Fruit fly (Drosophila melanogaster) whole organism, embryonic: Measurements from ENCODE around the gene eys.

Experiments
- Aef1 ChIP-seq: fragments of 200-800 bp; sonication (Bioruptor generic); IDR thresholded peaks from 3 replicates; pipeline ENCODE4 v1.3.6; 2022; ENCODE audit warnings: missing biosample characterization, missing genetic modification characterization
- CG10147 ChIP-seq: fragments of 200-800 bp; sonication (Bioruptor generic); optimal IDR thresholded peaks from 2 replicates; lab custom pipeline; 2019; ENCODE audit warnings: missing biosample characterization, mild to moderate bottlenecking, missing genetic modification characterization, moderate library complexity
- CG10267 ChIP-seq: fragments of 200-800 bp; sonication (Bioruptor generic); optimal IDR thresholded peaks from 2 replicates; lab custom pipeline; 2018; ENCODE audit warnings: missing biosample characterization, mild to moderate bottlenecking, missing genetic modification characterization, moderate library complexity
- CG10543 ChIP-seq: fragments of 200-800 bp; sonication (Bioruptor generic); optimal IDR thresholded peaks from 3 replicates; lab custom pipeline; 2017; ENCODE audit warnings: missing biosample characterization, mild to moderate bottlenecking, missing genetic modification characterization, moderate library complexity
- CG11696 ChIP-seq: fragments of 200-800 bp; sonication (Bioruptor generic); IDR thresholded peaks from 2 replicates; pipeline ENCODE4 v1.3.6; 2022; ENCODE audit warnings: missing biosample characterization, missing genetic modification characterization
- CG15696 ChIP-seq: fragments of 200-800 bp; sonication (Bioruptor generic); optimal IDR thresholded peaks from 2 replicates; lab custom pipeline; 2019; ENCODE audit warnings: missing biosample characterization, mild to moderate bottlenecking, missing genetic modification characterization, moderate library complexity
- CG16813 ChIP-seq: fragments of 200-800 bp; sonication (Bioruptor generic); IDR thresholded peaks from 3 replicates; pipeline ENCODE4 v1.3.6; 2022; ENCODE audit warnings: missing biosample characterization, missing genetic modification characterization; ENCODE audit not compliant: partially characterized antibody
- CG18476 ChIP-seq: fragments of 200-800 bp; sonication (Bioruptor generic); optimal IDR thresholded peaks from 2 replicates; lab custom pipeline; 2016; ENCODE audit warnings: missing biosample characterization, mild to moderate bottlenecking, missing genetic modification characterization
- CG3065 ChIP-seq: fragments of 200-800 bp; sonication (Bioruptor generic); optimal IDR thresholded peaks from 2 replicates; lab custom pipeline; 2016; ENCODE audit warnings: missing biosample characterization, missing genetic modification characterization
- CG31388 ChIP-seq: fragments of 200-800 bp; sonication (Bioruptor generic); optimal IDR thresholded peaks from 2 replicates; lab custom pipeline; 2016; ENCODE audit warnings: missing biosample characterization, missing genetic modification characterization
- CG34422 ChIP-seq: fragments of 200-800 bp; sonication (Bioruptor generic); IDR thresholded peaks from 3 replicates; pipeline ENCODE4 v1.3.6; 2022; ENCODE audit warnings: missing biosample characterization, missing genetic modification characterization
- CG3995 ChIP-seq: fragments of 200-800 bp; sonication (Bioruptor generic); optimal IDR thresholded peaks from 3 replicates; lab custom pipeline; 2016; ENCODE audit warnings: missing biosample characterization, missing genetic modification characterization
- CG43689 ChIP-seq: fragments of 200-800 bp; sonication (Bioruptor generic); IDR thresholded peaks from 2 replicates; pipeline ENCODE4 v1.3.6; 2022; ENCODE audit warnings: missing biosample characterization, missing genetic modification characterization
- CG6791 ChIP-seq: fragments of 200-800 bp; sonication (Bioruptor generic); IDR thresholded peaks from 3 replicates; pipeline ENCODE4 v1.3.6; 2022; ENCODE audit warnings: missing biosample characterization, missing genetic modification characterization; ENCODE audit not compliant: partially characterized antibody
- CG7271 ChIP-seq: fragments of 200-800 bp; sonication (Bioruptor generic); optimal IDR thresholded peaks from 2 replicates; lab custom pipeline; 2018; ENCODE audit warnings: missing biosample characterization, mild to moderate bottlenecking, missing genetic modification characterization, moderate library complexity
- CG7987 ChIP-seq: fragments of 200-800 bp; sonication (Bioruptor generic); optimal IDR thresholded peaks from 2 replicates; lab custom pipeline; 2018; ENCODE audit warnings: missing biosample characterization, mild to moderate bottlenecking, missing genetic modification characterization, moderate library complexity
- CG8359 ChIP-seq: fragments of 200-800 bp; sonication (Bioruptor generic); optimal IDR thresholded peaks from 2 replicates; lab custom pipeline; 2017; ENCODE audit warnings: missing biosample characterization, mild to moderate bottlenecking, missing genetic modification characterization, borderline replicate concordance
- CG9437 ChIP-seq: fragments of 200-800 bp; sonication (Bioruptor generic); optimal IDR thresholded peaks from 2 replicates; lab custom pipeline; 2018; ENCODE audit warnings: missing biosample characterization, mild to moderate bottlenecking, missing genetic modification characterization
- CG9876 ChIP-seq: fragments of 200-800 bp; sonication (Bioruptor generic); optimal IDR thresholded peaks from 2 replicates; lab custom pipeline; 2016; ENCODE audit warnings: missing biosample characterization, missing genetic modification characterization
- D19A ChIP-seq: fragments of 200-800 bp; optimal IDR thresholded peaks from 3 replicates; lab custom pipeline; 2019; ENCODE audit warnings: missing biosample characterization, mild to moderate bottlenecking, missing genetic modification characterization, moderate library complexity
- ERR ChIP-seq: fragments of 200-800 bp; sonication (Bioruptor generic); optimal IDR thresholded peaks from 2 replicates; lab custom pipeline; 2016; ENCODE audit warnings: missing biosample characterization, missing genetic modification characterization
- Hmx ChIP-seq: fragments of 200-800 bp; sonication (Bioruptor generic); optimal IDR thresholded peaks from 2 replicates; lab custom pipeline; 2016; ENCODE audit warnings: missing biosample characterization, missing genetic modification characterization
- Nf-YA ChIP-seq: fragments of 200-800 bp; sonication (Bioruptor generic); IDR thresholded peaks from 2 replicates; pipeline ENCODE4 v1.3.6; 2022; ENCODE audit warnings: missing biosample characterization, missing genetic modification characterization
- Opbp ChIP-seq: fragments of 200-800 bp; sonication (Bioruptor generic); IDR thresholded peaks from 3 replicates; pipeline ENCODE4 v1.3.6; 2022; ENCODE audit warnings: missing biosample characterization, missing genetic modification characterization; ENCODE audit not compliant: partially characterized antibody
- Rx ChIP-seq: fragments of 200-800 bp; sonication (Bioruptor generic); IDR thresholded peaks from 2 replicates; pipeline ENCODE4 v1.3.6; 2022; ENCODE audit warnings: missing biosample characterization, missing genetic modification characterization
- Sox100B ChIP-seq: fragments of 200-800 bp; sonication (Bioruptor generic); optimal IDR thresholded peaks from 3 replicates; lab custom pipeline; 2018; ENCODE audit warnings: missing biosample characterization, mild to moderate bottlenecking, missing genetic modification characterization
- TFAM ChIP-seq: fragments of 200-800 bp; sonication (Bioruptor generic); optimal IDR thresholded peaks from 2 replicates; lab custom pipeline; 2017; ENCODE audit warnings: missing biosample characterization, missing genetic modification characterization, inconsistent platforms
- caup ChIP-seq: fragments of 200-800 bp; sonication (Bioruptor generic); optimal IDR thresholded peaks from 3 replicates; lab custom pipeline; 2017; ENCODE audit warnings: missing biosample characterization, mild to moderate bottlenecking, missing genetic modification characterization, moderate library complexity; ENCODE audit not compliant: severe bottlenecking
- chn ChIP-seq: fragments of 200-800 bp; sonication (Bioruptor generic); optimal IDR thresholded peaks from 2 replicates; lab custom pipeline; 2016; ENCODE audit warnings: missing biosample characterization, missing genetic modification characterization
- crc ChIP-seq: fragments of 200-800 bp; sonication (Bioruptor generic); optimal IDR thresholded peaks from 2 replicates; lab custom pipeline; 2016; ENCODE audit warnings: missing biosample characterization, missing genetic modification characterization
- eyg ChIP-seq: fragments of 200-800 bp; sonication (Bioruptor generic); optimal IDR thresholded peaks from 3 replicates; lab custom pipeline; 2016; ENCODE audit warnings: missing biosample characterization, missing genetic modification characterization
- fd96Cb ChIP-seq: fragments of 200-800 bp; sonication (Bioruptor generic); optimal IDR thresholded peaks from 2 replicates; lab custom pipeline; 2018; ENCODE audit warnings: missing biosample characterization, mild to moderate bottlenecking, missing genetic modification characterization, moderate library complexity
- gce ChIP-seq: fragments of 200-800 bp; sonication (Bioruptor generic); IDR thresholded peaks from 3 replicates; pipeline ENCODE4 v1.3.6; 2022; ENCODE audit warnings: missing biosample characterization, missing genetic modification characterization
- gsb ChIP-seq: fragments of 200-800 bp; sonication (Bioruptor generic); IDR thresholded peaks from 2 replicates; pipeline ENCODE4 v1.3.6; 2022; ENCODE audit warnings: missing biosample characterization, missing genetic modification characterization
- insv ChIP-seq, 2 experiments: fragments of 200-800 bp; sonication (Bioruptor generic); optimal IDR thresholded peaks; 3 replicates each; lab custom pipeline; 2016 to 2018; ENCODE audit warnings: missing biosample characterization in 2 of 2, missing genetic modification characterization in 2 of 2
- jing ChIP-seq: fragments of 200-800 bp; sonication (Bioruptor generic); optimal IDR thresholded peaks from 2 replicates; lab custom pipeline; 2018; ENCODE audit warnings: missing biosample characterization, mild to moderate bottlenecking, missing genetic modification characterization
- lab ChIP-seq: fragments of 200-800 bp; sonication (Bioruptor generic); optimal IDR thresholded peaks from 3 replicates; lab custom pipeline; 2017; ENCODE audit warnings: missing biosample characterization, missing genetic modification characterization, mild to moderate bottlenecking, moderate library complexity, missing genetic modification reagents
- luna ChIP-seq: fragments of 200-800 bp; sonication (Bioruptor generic); optimal IDR thresholded peaks from 2 replicates; lab custom pipeline; 2016; ENCODE audit warnings: missing biosample characterization, missing genetic modification characterization
- maf-S ChIP-seq: fragments of 200-800 bp; sonication (Bioruptor generic); optimal IDR thresholded peaks from 2 replicates; lab custom pipeline; 2016; ENCODE audit warnings: missing biosample characterization, missing genetic modification characterization
- mirr ChIP-seq: fragments of 200-800 bp; sonication (Bioruptor generic); optimal IDR thresholded peaks from 3 replicates; lab custom pipeline; 2018; ENCODE audit warnings: missing biosample characterization, mild to moderate bottlenecking, missing genetic modification characterization
- nerfin-1 ChIP-seq: fragments of 200-800 bp; sonication (Bioruptor generic); optimal IDR thresholded peaks from 3 replicates; lab custom pipeline; 2019; ENCODE audit warnings: missing biosample characterization, mild to moderate bottlenecking, missing genetic modification characterization, moderate library complexity
- org-1 ChIP-seq: fragments of 200-800 bp; sonication (Bioruptor generic); optimal IDR thresholded peaks from 2 replicates; lab custom pipeline; 2017; ENCODE audit warnings: missing biosample characterization, missing genetic modification characterization
- pho ChIP-seq: fragments of 200-800 bp; sonication (Bioruptor generic); optimal IDR thresholded peaks from 2 replicates; lab custom pipeline; 2016; ENCODE audit warnings: missing biosample characterization, missing genetic modification characterization
- so ChIP-seq: fragments of 200-800 bp; sonication (Bioruptor generic); IDR thresholded peaks from 3 replicates; pipeline ENCODE4 v1.3.6; 2022; ENCODE audit warnings: missing biosample characterization, missing genetic modification characterization
- sug ChIP-seq: fragments of 200-800 bp; optimal IDR thresholded peaks from 2 replicates; lab custom pipeline; 2019; ENCODE audit warnings: missing biosample characterization, mild to moderate bottlenecking, missing genetic modification characterization, moderate library complexity
- wor ChIP-seq: fragments of 200-800 bp; sonication (Bioruptor generic); IDR thresholded peaks from 2 replicates; pipeline ENCODE4 v1.3.6; 2022; ENCODE audit warnings: missing biosample characterization, missing genetic modification characterization
- zen2 ChIP-seq: fragments of 200-800 bp; sonication (Bioruptor generic); IDR thresholded peaks from 3 replicates; pipeline ENCODE4 v1.3.6; 2022; ENCODE audit warnings: missing biosample characterization, missing genetic modification characterization; ENCODE audit not compliant: partially characterized antibody

Gene eys

DNA sequence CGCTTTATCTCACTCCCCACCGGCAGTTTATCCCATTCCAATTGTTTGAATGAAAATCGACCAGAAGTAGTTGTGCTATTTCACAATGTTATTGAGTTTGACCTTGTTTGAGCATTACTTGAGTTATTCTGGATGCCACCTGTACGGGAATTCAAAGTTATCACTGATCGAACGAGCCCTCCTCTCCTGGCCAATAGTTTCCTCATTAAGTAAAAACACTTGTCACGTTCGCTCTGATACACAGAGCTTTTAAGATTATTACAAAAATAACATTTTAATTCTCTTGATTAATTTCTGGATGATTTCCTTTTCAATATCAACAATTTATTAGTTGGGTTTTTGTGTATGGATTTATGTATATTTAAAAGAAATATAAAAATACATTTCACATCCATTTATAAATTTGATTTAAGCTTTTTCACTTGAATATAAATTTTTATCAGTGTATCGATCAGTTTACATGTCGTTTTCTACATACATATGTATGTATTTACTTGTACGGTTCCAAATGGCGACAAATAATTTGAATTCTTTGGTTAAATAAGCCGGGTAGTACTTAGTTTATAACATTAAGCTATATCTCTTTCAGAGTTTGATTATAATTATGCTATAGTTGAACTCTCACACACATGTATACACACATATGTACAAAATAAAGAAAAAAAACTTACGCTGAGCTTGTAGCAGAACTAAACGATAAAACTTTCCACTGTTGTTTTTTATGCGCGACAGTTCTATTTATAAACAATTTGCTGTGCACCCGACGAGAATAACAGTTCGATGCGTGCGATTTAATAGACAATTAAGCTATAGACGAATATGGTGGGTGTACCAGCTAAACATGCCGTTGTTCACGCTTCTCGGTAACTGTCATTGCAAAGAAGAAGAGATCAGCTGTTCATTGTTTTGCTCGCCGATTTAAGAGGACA lies 62.6 kb downstream of the eys start, which contains the start of the genes CG3609 and CG15390 (continued):
- TF ChIP-seq caup (GFP tag; lab: Kevin White, UChicago) (peak; percentile 83), CG31388 (GFP tag; lab: Kevin White, UChicago) (peak; percentile 76), Aef1 (GFP tag; lab: Robert Waterston, UW) (peak; percentile 45; the same call in 1 of the 3 replicates), ERR (GFP tag; lab: Kevin White, UChicago) (peak; percentile 91), CG6791 (GFP tag; lab: Robert Waterston, UW) (peak; percentile 39; the same call in 1 of the 3 replicates), CG10267 (peak; percentile 26), Opbp (GFP tag; lab: Robert Waterston, UW) (peak; percentile 25; the same call in 1 of the 3 replicates), wor (GFP tag; lab: Robert Waterston, UW) (peak; percentile 9; the same call in 1 of the 2 replicates), CG10543 (peak; percentile 90), mirr (GFP tag; lab: Kevin White, UChicago) (peak; percentile 92), nerfin-1 (tag; lab: Kevin White, UChicago) (peak; percentile 6), CG9876 (GFP tag; lab: Kevin White, UChicago) (peak; percentile 75), Sox100B (GFP tag; lab: Kevin White, UChicago) (peak; percentile 58), CG7271 (tag; lab: Kevin White, UChicago) (no peak), org-1 (GFP tag; lab: Kevin White, UChicago) (peak; percentile 59), CG7987 (GFP tag; lab: Kevin White, UChicago) (peak; percentile 72), Nf-YA (GFP tag; lab: Robert Waterston, UW) (peak; percentile 59), Hmx (GFP tag; lab: Kevin White, UChicago) (peak; percentile 50), zen2 (GFP tag; lab: Robert Waterston, UW) (no peak), fd96Cb (peak; percentile 35), CG11696 (GFP tag; lab: Robert Waterston, UW) (peak; percentile 42; the same call in 1 of the 2 replicates), CG10147 (GFP tag; lab: Kevin White, UChicago) (peak; percentile 69), CG8359 (GFP tag; lab: Kevin White, UChicago) (no peak), gce (peak; percentile 44; the same call in 1 of the 3 replicates), gsb (GFP tag; lab: Robert Waterston, UW) (peak; percentile 51; the same call in 1 of the 2 replicates), sug (tag; lab: Kevin White, UChicago) (peak; percentile 85), eyg (GFP tag; lab: Kevin White, UChicago) (peak; percentile 76), crc (peak; percentile 79), pho (GFP tag; lab: Kevin White, UChicago) (peak; percentile 91), luna (GFP tag; lab: Kevin White, UChicago) (peak; percentile 81), chn (GFP tag; lab: Kevin White, UChicago) (peak; percentile 94), CG3065 (peak; percentile 59), CG15696 (tag; lab: Kevin White, UChicago) (peak; percentile 61), jing (GFP tag; lab: Kevin White, UChicago) (no peak), CG3995 (GFP tag; lab: Kevin White, UChicago) (peak; percentile 31), lab (GFP tag; lab: Kevin White, UChicago) (peak; percentile 80), insv (GFP tag; optimal IDR thresholded peaks at IDR 0.05; lab: Kevin White, UChicago) (peak in 1 of 2 experiments; percentile 41), CG9437 (GFP tag; lab: Kevin White, UChicago) (peak; percentile 56), TFAM (no peak), CG16813 (GFP tag; lab: Robert Waterston, UW) (no peak), Rx (GFP tag; lab: Robert Waterston, UW) (peak; percentile 71), CG18476 (GFP tag; lab: Kevin White, UChicago) (peak; percentile 38), maf-S (GFP tag; lab: Kevin White, UChicago) (peak; percentile 90), CG43689 (0 out of 2 replicates have a peak, but pooled peaks have one; percentile 9), so (GFP tag; lab: Robert Waterston, UW) (no peak; the same call in 2 of the 3 replicates), D19A (tag; lab: Kevin White, UChicago) (peak; percentile 53), CG34422 (peak; percentile 85)
